Worm (Caenorhabditis elegans) whole organism, midembryonic: ENCODE data around the gene T14G8.2.

Experiments
- T22C8.4 ChIP-seq: fragments of 200-800 bp; sonication (Bioruptor generic); IDR thresholded peaks from 2 replicates; pipeline ENCODE4 v1.3.6; 2022; ENCODE audit warnings: missing genetic modification characterization, missing compliant biosample characterization
- cog-1 ChIP-seq: sonication (generic microtip); optimal IDR thresholded peaks from 2 replicates; lab custom pipeline; 2016; ENCODE audit warnings: missing genetic modification characterization, missing compliant biosample characterization
- flt-1 ChIP-seq: fragments of 200-800 bp; sonication (Bioruptor generic); IDR thresholded peaks from 2 replicates; pipeline ENCODE4 v1.3.6; 2022; ENCODE audit warnings: missing genetic modification characterization, missing compliant biosample characterization
- klf-2 ChIP-seq: fragments of 200-800 bp; sonication (Bioruptor generic); conservative IDR thresholded peaks from 2 replicates; pipeline ENCODE4 v1.3.6; 2022; ENCODE audit warnings: missing genetic modification reagents, missing genetic modification characterization, missing compliant biosample characterization
- med-1 ChIP-seq: sonication (generic microtip); optimal IDR thresholded peaks from 2 replicates; lab custom pipeline; 2017; ENCODE audit warnings: missing genetic modification characterization, mild to moderate bottlenecking, missing compliant biosample characterization, antibody characterized with exemption, missing genetic modification reagents; ENCODE audit not compliant: insufficient read depth
- ref-1 ChIP-seq: fragments of 200-800 bp; sonication (Bioruptor generic); conservative IDR thresholded peaks from 2 replicates; pipeline ENCODE4 v1.3.6; 2022; ENCODE audit warnings: missing genetic modification reagents, missing genetic modification characterization, missing compliant biosample characterization
- tab-1 ChIP-seq: fragments of 200-800 bp; sonication (Bioruptor generic); IDR thresholded peaks from 2 replicates; pipeline ENCODE4 v1.3.6; 2022; ENCODE audit warnings: missing genetic modification characterization, missing compliant biosample characterization
- ztf-23 ChIP-seq: fragments of 200-800 bp; sonication (Bioruptor generic); IDR thresholded peaks from 2 replicates; pipeline ENCODE4 v1.3.6; 2022; ENCODE audit warnings: missing genetic modification reagents, missing genetic modification characterization, missing compliant biosample characterization
- ztf-29 ChIP-seq: fragments of 200-800 bp; sonication (Bioruptor generic); IDR thresholded peaks from 2 replicates; pipeline ENCODE4 v1.3.6; 2022; ENCODE audit warnings: missing genetic modification reagents, missing genetic modification characterization, missing compliant biosample characterization

The T14G8.2 gene

DNA sequence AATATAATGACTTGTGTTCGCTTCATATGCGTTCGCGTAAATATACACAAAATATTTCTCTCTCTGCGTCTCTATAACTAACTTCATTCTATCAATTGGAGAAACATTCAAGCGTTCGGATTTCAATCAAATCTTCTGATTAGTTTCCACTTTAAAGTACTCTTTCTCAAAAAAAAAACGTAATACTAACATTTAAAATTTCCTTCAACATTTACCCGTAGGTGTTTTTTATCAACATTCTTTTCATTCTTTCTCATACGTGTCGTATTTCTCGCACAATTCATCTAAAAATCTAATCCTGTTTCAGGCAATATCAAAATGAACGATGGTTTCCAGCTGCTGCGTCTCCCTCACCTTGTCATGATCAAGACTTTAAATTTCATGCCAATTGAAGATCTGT, at the start of gene T14G8.2:
Gene T14G8.2 (plus strand): TSS at position 301 of the 400 bp plus-strand sequence.
- TF ChIP-seq ztf-29 (GFP tag; lab: Robert Waterston, UW) (no peak), T22C8.4 (GFP tag; lab: Robert Waterston, UW) (no peak), ref-1 (no peak), klf-2 (no peak), tab-1 (GFP tag; lab: Robert Waterston, UW) (no peak), flt-1 (no peak), cog-1 (tag; lab: Kevin White, UChicago) (no peak), med-1 (GFP tag; lab: Kevin White, UChicago) (no peak), ztf-23 (GFP tag; lab: Robert Waterston, UW) (no peak)

DNA sequence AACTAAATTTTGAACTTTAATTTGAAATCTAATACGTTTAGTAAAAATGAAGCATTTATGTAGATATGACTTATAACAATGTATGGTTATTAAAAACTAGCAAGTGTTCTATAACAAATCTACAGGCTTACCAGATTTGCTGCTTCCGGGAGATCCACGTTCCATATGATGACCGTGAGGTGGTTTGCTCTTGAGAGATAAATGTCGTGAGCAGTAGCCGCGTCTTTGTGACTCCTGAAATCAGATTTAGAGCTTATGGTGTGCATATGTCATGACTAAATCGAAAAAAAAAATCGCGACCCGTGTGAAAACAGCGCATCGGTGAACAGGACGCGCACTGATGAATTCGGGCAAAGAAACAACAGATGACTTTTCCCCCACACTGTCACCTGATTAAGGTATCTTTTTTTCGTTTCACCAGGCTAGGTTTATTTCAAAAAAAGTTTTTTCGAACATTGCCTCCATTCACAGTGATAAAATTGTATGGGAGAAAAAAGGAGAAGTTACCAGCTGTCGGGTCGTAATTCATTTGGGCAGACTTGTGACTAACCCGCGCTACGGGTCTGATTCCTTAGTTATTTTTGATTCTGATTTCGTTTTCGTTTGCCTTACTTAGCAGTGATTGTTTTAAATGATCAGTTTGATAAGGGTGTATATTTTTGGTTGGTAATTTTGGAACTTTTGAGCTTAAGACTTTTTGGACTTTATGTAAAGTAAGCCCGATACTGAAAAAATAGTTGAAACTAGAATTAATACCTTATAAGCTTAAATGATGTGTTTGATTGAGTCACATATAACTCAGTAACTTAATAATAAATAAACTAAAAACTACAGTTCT, 49.5 kb upstream of the T14G8.2 start, which contains the start of gene nhr-27:
Gene nhr-27 (minus strand): TSS at position 234 of the 838 bp plus-strand sequence.
- no peak for TF ChIP-seq T22C8.4 (GFP tag; lab: Robert Waterston, UW)
- no peak for TF ChIP-seq flt-1

DNA sequence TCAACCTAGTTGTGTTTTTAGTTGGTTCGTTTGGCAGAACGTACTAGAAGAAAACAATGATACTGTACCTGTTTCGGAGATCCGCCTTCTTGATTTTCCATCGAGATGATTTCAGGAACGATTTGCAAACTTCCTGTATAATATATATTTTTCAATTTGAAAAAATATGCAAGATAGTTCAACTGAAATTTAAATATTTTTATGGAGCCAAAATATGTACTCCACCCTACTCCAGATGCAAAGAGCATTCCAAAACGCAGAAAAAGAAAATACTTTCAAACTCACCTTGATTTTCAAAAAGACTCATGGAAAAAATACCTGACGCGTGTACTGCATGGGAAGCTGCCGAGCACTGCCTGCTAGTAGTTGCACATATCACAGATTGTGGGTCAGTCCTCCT, 44.3 kb upstream of the T14G8.2 start, which contains the start of gene gei-3:
Gene gei-3 (minus strand): TSS at position 101 of the 400 bp plus-strand sequence.
- TF ChIP-seq ztf-23 (GFP tag; lab: Robert Waterston, UW) (no peak), tab-1 (GFP tag; lab: Robert Waterston, UW) (no peak), ztf-29 (GFP tag; lab: Robert Waterston, UW) (no peak), cog-1 (tag; lab: Kevin White, UChicago) (no peak), ref-1 (no peak), med-1 (GFP tag; lab: Kevin White, UChicago) (no peak), flt-1 (no peak), klf-2 (no peak), T22C8.4 (GFP tag; lab: Robert Waterston, UW) (no peak)

DNA sequence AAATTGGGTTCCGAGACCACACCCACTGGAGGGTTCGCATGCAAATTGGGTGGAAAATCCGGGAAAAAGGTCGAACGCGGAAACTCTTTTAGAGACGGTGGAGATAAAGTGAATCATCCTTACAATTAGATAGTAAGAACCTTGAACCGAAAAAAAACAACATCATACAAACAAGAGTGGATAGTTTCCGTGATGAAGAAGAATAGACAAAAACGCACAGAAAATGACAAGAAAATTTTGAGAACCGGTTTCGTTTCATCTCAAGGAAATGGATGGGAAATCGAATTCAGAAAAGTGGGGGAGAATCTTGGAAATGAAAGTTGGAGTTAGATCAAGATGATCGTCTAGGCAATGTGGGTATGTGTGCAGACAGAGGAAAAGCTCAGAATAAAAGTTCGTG, 42.4 kb upstream of the T14G8.2 start:
- no peak for TF ChIP-seq T22C8.4 (GFP tag; lab: Robert Waterston, UW)
- TF ChIP-seq ref-1 = no peak
- TF ChIP-seq flt-1 = no peak

DNA sequence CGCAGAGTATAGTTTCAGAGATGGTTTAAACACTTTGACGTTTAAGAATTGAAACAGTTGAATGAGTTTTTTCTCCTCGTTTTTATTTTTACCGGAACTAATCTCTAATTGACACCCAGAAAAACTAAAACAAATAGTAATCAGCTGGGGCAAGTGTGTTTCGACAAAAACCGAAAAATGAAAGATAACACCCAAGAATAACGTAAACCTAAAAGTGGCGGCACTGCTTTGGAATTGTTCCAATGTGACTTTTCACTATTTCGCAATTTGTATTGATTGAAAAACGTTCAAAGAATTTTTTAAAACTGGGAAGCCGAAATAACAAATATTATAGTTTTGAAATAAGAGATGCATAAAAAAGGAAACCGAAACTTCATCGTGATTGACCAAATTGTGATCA, 39.0 kb upstream of the T14G8.2 start:
- TF ChIP-seq klf-2 = no peak
- no peak for TF ChIP-seq med-1 (GFP tag; lab: Kevin White, UChicago)
- no peak for TF ChIP-seq flt-1
- no peak for TF ChIP-seq ztf-23 (GFP tag; lab: Robert Waterston, UW)
- no peak for TF ChIP-seq T22C8.4 (GFP tag; lab: Robert Waterston, UW)
- no peak for TF ChIP-seq cog-1 (tag; lab: Kevin White, UChicago)
- TF ChIP-seq ref-1 = no peak
- no peak for TF ChIP-seq ztf-29 (GFP tag; lab: Robert Waterston, UW)
- TF ChIP-seq tab-1 (GFP tag; lab: Robert Waterston, UW) = no peak

DNA sequence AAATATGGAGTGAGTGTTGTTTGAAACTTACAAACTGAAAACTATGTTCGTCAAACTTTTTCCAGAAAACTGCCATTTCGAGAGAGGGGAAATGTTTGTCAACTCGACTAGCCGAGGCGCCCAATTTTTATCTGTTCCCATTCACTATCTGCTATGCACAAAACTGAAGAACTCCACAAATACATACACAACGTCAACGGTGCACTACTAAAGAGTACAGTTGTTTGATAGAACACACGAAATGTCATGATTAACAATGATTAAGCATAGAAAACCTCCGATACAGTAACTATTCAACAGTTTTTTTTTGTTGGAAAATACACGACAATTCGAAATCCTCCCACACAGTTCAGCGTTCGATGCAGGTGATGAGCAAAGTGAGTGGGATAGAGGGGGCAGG, 38.3 kb upstream of the T14G8.2 start:
- no peak for TF ChIP-seq med-1 (GFP tag; lab: Kevin White, UChicago)
- TF ChIP-seq flt-1 = no peak
- TF ChIP-seq klf-2 = no peak

DNA sequence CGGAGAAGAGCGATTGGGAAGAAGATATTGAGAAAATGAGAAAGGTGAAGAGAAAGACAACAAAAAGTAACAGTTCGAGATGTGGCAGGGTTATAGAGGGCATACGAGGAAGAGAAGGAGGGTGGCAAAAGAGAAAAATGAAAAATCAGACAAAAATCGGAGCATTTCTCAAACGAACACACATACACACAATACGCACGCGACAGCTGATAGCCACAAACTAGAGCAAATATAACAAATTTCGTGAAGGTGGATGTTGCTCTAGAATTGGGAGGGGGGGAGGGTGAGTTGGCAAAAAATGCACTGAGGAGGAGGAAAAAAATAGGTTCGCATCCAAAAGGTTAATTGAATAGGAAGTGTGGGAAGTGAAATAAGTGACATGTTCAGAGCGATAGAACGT, 32.6 kb upstream of the T14G8.2 start:
- TF ChIP-seq ref-1 = no peak
- no peak for TF ChIP-seq med-1 (GFP tag; lab: Kevin White, UChicago)
- TF ChIP-seq T22C8.4 (GFP tag; lab: Robert Waterston, UW) = no peak
- TF ChIP-seq cog-1 (tag; lab: Kevin White, UChicago) = no peak
- TF ChIP-seq klf-2 = no peak
- no peak for TF ChIP-seq ztf-29 (GFP tag; lab: Robert Waterston, UW)
- no peak for TF ChIP-seq tab-1 (GFP tag; lab: Robert Waterston, UW)

DNA sequence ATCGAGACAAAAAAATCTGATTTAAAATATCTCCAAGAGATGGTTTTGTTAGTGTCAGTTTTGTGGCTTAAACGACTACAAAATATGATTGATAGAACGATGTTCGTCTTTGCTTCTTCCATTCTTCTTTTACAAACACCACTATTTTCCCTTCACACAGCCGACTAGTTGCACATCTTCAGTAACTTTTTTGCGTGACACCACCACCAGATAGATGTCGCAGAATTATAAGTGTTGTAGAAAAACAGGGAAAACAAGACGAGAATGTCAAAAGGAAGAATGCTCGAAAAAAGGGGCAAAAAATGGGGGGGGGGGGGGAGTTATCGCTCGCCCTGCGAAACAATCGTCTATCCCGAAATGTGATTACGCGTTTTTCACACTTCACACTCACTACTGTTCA, 31.0 kb upstream of the T14G8.2 start:
- no peak for TF ChIP-seq ztf-23 (GFP tag; lab: Robert Waterston, UW)
- no peak for TF ChIP-seq ztf-29 (GFP tag; lab: Robert Waterston, UW)
- no peak for TF ChIP-seq flt-1
- TF ChIP-seq ref-1 = no peak
- TF ChIP-seq cog-1 (tag; lab: Kevin White, UChicago) = no peak
- TF ChIP-seq tab-1 (GFP tag; lab: Robert Waterston, UW) = no peak
- TF ChIP-seq T22C8.4 (GFP tag; lab: Robert Waterston, UW) = no peak

DNA sequence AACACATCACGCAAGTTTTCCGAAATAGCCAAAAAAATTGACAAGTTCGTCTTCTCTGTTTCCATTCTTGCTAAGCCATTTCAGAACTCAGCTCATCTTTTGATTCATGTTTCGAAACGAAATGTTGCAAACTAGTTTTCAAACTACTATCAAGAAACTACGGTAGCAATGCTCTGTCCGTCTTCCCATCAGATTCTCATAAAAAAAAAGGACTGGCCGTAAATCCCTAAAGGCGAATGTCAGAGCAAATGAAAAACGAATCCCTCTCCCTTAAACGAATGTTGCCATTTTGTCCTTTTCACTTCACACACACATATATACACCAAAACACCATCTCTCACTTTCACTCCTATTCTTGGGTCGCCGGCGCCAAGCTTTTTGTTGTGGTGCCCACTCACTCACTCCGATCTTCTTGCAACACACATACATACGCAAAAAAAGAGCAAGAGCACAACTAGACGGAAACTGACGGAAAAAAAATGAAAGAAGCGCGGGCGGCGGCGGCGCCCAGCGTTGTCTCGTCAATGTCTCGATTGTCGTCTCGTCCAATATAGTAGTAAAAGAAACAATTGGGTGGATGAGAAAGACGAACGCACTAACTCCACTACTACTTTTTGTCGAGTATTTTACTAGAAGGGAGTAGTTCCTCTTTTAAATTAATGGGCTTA, 29.9 kb upstream of the T14G8.2 start:
- TF ChIP-seq T22C8.4 (GFP tag; lab: Robert Waterston, UW) (no peak), tab-1 (GFP tag; lab: Robert Waterston, UW) (no peak), ztf-29 (GFP tag; lab: Robert Waterston, UW) (no peak), flt-1 (no peak), klf-2 (no peak), med-1 (GFP tag; lab: Kevin White, UChicago) (no peak), cog-1 (tag; lab: Kevin White, UChicago) (no peak), ref-1 (no peak), ztf-23 (GFP tag; lab: Robert Waterston, UW) (no peak)

DNA sequence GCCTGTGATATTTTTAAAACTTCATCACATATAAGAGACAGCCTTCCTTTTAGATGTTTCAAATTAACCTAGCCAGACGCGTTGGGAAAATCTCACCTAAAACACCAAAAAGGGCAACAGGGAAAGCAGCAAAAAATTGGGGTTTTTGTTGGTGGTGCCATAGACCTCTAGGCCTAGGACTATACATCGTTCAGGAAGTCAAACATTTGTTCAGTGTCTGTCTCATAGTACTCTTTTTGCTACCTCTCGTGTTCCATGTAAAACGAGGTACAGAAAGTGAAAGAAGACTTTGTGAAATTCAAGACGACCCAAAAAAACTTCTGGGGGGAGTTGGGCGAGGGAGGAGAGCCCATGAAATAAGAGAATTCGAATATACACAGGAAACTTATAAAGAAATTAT, 28.7 kb upstream of the T14G8.2 start:
- TF ChIP-seq ztf-29 (GFP tag; lab: Robert Waterston, UW) (no peak), T22C8.4 (GFP tag; lab: Robert Waterston, UW) (no peak), ref-1 (no peak), tab-1 (GFP tag; lab: Robert Waterston, UW) (no peak), cog-1 (tag; lab: Kevin White, UChicago) (no peak), flt-1 (no peak), ztf-23 (GFP tag; lab: Robert Waterston, UW) (no peak), klf-2 (no peak), med-1 (GFP tag; lab: Kevin White, UChicago) (no peak)
